Fruit fly (Drosophila melanogaster) S2 (cell line): Measurements from ENCODE around the gene TwdlG.
"Not testable (repeated sequence)": the region's sequence is repeated elsewhere in the genome, so short reads cannot be mapped to it uniquely, and the experiment has no call there.

Experiments
- CG8478 ChIP-seq: fragments of >200 bp; optimal IDR thresholded peaks from 2 replicates; lab custom pipeline; 2018
- CTCF ChIP-seq, 2 experiments: fragments of >200 bp; optimal IDR thresholded peaks; 2 replicates each; lab custom pipeline; 2018

Gene TwdlG

DNA sequence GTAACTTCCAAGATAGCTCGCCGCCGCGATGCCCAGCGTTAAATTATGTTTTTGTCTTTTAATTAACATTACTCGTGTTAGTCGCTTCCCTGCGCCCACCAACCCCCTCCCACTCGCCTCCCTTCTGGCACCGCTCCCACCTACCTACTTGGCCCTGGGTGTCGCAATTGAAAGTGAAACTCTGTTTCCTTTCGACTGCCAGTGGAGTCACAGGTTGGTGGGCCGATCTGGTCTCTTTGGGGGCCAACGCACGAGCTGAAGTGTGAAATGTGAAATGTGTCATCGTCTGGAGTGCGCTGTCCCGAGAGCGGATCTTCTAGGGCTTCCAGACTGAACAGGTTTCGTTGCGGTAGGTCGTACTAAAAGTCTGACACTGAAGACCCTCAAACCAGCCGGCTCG lies 36.5 kb downstream of the TwdlG start:
- TF ChIP-seq CTCF (optimal IDR thresholded peaks at IDR 0.05; lab: Kevin White, UChicago), result no peak
- TF ChIP-seq CG8478 (lab: Kevin White, UChicago), result no peak

dm6 chr3R:4214038-4214437 lies 37.1 kb downstream of the TwdlG start:
- TF ChIP-seq CG8478 (lab: Kevin White, UChicago), result no peak
- no peak for TF ChIP-seq CTCF (optimal IDR thresholded peaks at IDR 0.05; lab: Kevin White, UChicago)

dm6 chr3R:4211483-4211882 lies 39.7 kb downstream of the TwdlG start, which contains the start of gene aux:
aux (plus strand) TSS chr3R:4211783.
- not testable (repeated sequence) for TF ChIP-seq CTCF (optimal IDR thresholded peaks at IDR 0.05; lab: Kevin White, UChicago); CG8478 (lab: Kevin White, UChicago)
